Fruit fly (Drosophila melanogaster): ENCODE results near the gene CG12991.

- TF ChIP-seq psq (optimal IDR thresholded peaks at IDR 0.05) (no peak), h (optimal IDR thresholded peaks at IDR 0.05) (no peak)
These were observed 48.0 kb upstream of the CG12991 start for dm6 chrX:17531549-17532131.
